Worm (Caenorhabditis elegans): ENCODE results near the gene pqn-96.
A peak's percentile ranks its signal among the peaks of the same experiment; 100 is the strongest.

pqn-96 gene

DNA sequence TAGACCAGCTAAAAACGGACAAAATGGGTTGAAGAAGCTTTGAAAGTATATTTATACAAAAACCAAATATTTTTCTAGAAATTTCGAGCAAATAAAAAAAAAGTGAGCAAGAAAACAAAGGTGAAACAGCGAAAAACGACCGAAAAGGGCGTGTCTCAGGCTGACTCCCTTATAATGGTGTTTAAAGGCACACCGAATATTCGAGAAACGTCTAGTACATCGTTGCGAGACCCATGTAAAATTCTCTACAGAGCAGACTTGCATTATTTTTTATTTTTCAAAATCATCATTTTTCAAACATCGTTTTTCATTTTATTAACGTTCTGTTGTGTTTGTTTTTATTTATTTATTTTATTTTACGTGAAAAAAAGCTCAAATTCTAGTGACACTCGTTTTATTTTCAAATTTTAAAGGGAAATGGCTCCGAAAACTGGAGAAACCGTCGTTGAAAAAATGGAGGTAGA lies 7.8 kb upstream of the pqn-96 start, which contains the start of gene rpn-3 (continued):
- TF ChIP-seq gei-17 (GFP tag; optimal IDR thresholded peaks at IDR 0.05) (peak; percentile 77), F22D6.2 (tag; optimal IDR thresholded peaks at IDR 0.05) (peak; percentile 85), F55B11.4 (tag; optimal IDR thresholded peaks at IDR 0.05; ENCODE audit: borderline replicate concordance, insufficient read depth) (no peak), dox-1 (GFP tag; IDR thresholded peaks at IDR 0.05) (peak; percentile 84), tbp1 (GFP tag; optimal IDR thresholded peaks at IDR 0.05) (peak; percentile 79)

DNA sequence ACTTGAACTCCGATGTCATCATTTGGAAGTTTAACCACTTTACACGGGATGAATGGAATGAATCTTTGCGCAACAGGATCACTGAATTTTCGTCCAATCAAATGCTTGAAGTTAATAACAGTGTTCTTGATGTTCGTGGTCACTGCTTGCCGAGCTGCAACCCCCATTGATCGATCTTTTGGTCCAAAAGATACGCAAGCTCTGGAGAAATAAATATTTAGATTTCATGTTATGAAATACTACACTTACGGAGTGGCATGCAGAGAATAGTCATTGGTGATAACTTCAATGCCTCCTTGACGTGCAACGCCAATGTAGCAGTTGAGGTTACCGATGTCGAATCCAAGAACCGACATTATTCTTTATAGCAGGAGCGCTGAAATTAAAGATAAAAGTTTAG lies 7.3 kb upstream of the pqn-96 start, which contains the start of gene hsp-110:
TSS of gene hsp-110 (minus strand) at position 376 of the 400 bp plus-strand sequence.
- TF ChIP-seq mes-4 (tag; optimal IDR thresholded peaks at IDR 0.05), result no peak
- TF ChIP-seq pbrm-1 (GFP tag; IDR thresholded peaks at IDR 0.05), result 0 out of 2 replicates have a peak, but pooled peaks have one; percentile 12
- peak; percentile 24 for TF ChIP-seq ztf-18 (tag; optimal IDR thresholded peaks at IDR 0.05)
- peak; percentile 82; the same call in 1 of the 2 replicates for TF ChIP-seq dox-1 (GFP tag; IDR thresholded peaks at IDR 0.05)
- no peak for TF ChIP-seq nhr-27 (tag; optimal IDR thresholded peaks at IDR 0.05)
- peak; percentile 75 for TF ChIP-seq sptf-2 (GFP tag; optimal IDR thresholded peaks at IDR 0.05)
- TF ChIP-seq ztf-25 (GFP tag; IDR thresholded peaks at IDR 0.05), result peak; percentile 18; the same call in 1 of the 2 replicates
- TF ChIP-seq lin-26 (GFP tag; IDR thresholded peaks at IDR 0.05), result peak; percentile 67
- TF ChIP-seq ceh-40 (GFP tag; IDR thresholded peaks at IDR 0.05), result peak; percentile 44; the same call in 1 of the 2 replicates
- TF ChIP-seq snpc-4 (GFP tag; optimal IDR thresholded peaks at IDR 0.05), result no peak
- TF ChIP-seq snpc-4 (tag; optimal IDR thresholded peaks at IDR 0.05), result peak in 1 of 4 experiments; percentile 18

ce11 chrIII:8446061-8446460 lies 6.8 kb upstream of the pqn-96 start:
- TF ChIP-seq C17E4.6 (GFP tag; IDR thresholded peaks at IDR 0.05) (no peak), F57A8.1 (GFP tag; optimal IDR thresholded peaks at IDR 0.05) (no peak), ceh-100 (GFP tag; IDR thresholded peaks at IDR 0.05) (0 out of 2 replicates have a peak, but pooled peaks have one; percentile 19), B0336.3 (GFP tag; IDR thresholded peaks at IDR 0.05) (0 out of 2 replicates have a peak, but pooled peaks have one; percentile 2), Y53G8AR.9 (GFP tag; conservative IDR thresholded peaks at IDR 0.05) (peak; percentile 70), lsy-27 (tag; optimal IDR thresholded peaks at IDR 0.05; ENCODE audit: borderline replicate concordance, insufficient read depth) (no peak), cebp-2 (GFP tag; IDR thresholded peaks at IDR 0.05) (peak; percentile 76; the same call in 1 of the 2 replicates), egl-44 (GFP tag; IDR thresholded peaks at IDR 0.05) (0 out of 2 replicates have a peak, but pooled peaks have one; percentile 18), dox-1 (GFP tag; IDR thresholded peaks at IDR 0.05) (no peak), ama-1 (optimal IDR thresholded peaks at IDR 0.05) (no peak), ama-1 (GFP tag; optimal IDR thresholded peaks at IDR 0.05) (no peak), pha-4 (tag; optimal IDR thresholded peaks at IDR 0.05) (no peak), sea-2 (GFP tag; IDR thresholded peaks at IDR 0.05) (no peak), ceh-27 (GFP tag; optimal IDR thresholded peaks at IDR 0.05) (no peak), let-526 (GFP tag; IDR thresholded peaks at IDR 0.05) (no peak), ekl-4 (GFP tag; IDR thresholded peaks at IDR 0.05) (no peak), hmg-20 (GFP tag; IDR thresholded peaks at IDR 0.05) (no peak), nfyb-1 (GFP tag; IDR thresholded peaks at IDR 0.05) (0 out of 2 replicates have a peak, but pooled peaks have one; percentile 22), F22D6.2 (tag; optimal IDR thresholded peaks at IDR 0.05) (no peak), egl-18 (GFP tag; IDR thresholded peaks at IDR 0.05) (no peak), rec-8 (tag; optimal IDR thresholded peaks at IDR 0.05) (no peak), T26A5.8 (tag; optimal IDR thresholded peaks at IDR 0.05) (no peak), zfh-2 (GFP tag; conservative IDR thresholded peaks at IDR 0.05) (no peak), F39B2.1 (GFP tag; IDR thresholded peaks at IDR 0.05) (peak; percentile 61; the same call in 1 of the 2 replicates), zim-3 (tag; optimal IDR thresholded peaks at IDR 0.05) (peak; percentile 24), F55B11.4 (tag; optimal IDR thresholded peaks at IDR 0.05; ENCODE audit: borderline replicate concordance, insufficient read depth) (no peak), ztf-26 (tag; optimal IDR thresholded peaks at IDR 0.05) (no peak), sptf-2 (GFP tag; optimal IDR thresholded peaks at IDR 0.05) (no peak), B0019.2 (GFP tag; conservative IDR thresholded peaks at IDR 0.05) (no peak), F10E7.11 (tag; optimal IDR thresholded peaks at IDR 0.05) (no peak), gei-17 (GFP tag; optimal IDR thresholded peaks at IDR 0.05) (no peak), ztf-25 (GFP tag; IDR thresholded peaks at IDR 0.05) (no peak), tbp1 (GFP tag; optimal IDR thresholded peaks at IDR 0.05) (no peak), hrde-1 (tag; optimal IDR thresholded peaks at IDR 0.05; ENCODE audit: borderline replicate concordance) (no peak), lin-54 (GFP tag; optimal IDR thresholded peaks at IDR 0.05) (peak; percentile 61), snpc-4 (GFP tag; optimal IDR thresholded peaks at IDR 0.05) (no peak), snpc-4 (tag; optimal IDR thresholded peaks at IDR 0.05) (no peak)
